Fruit fly (Drosophila melanogaster) whole organism, embryonic: ENCODE data around the gene dob.
A peak's percentile ranks its signal among the peaks of the same experiment; 100 is the strongest.

Experiments used
- B-H1 ChIP-seq: fragments of 200-800 bp; sonication (Bioruptor generic); IDR thresholded peaks from 3 replicates; pipeline ENCODE4 v1.3.6; 2022; ENCODE audit warnings: missing biosample characterization, missing genetic modification characterization
- CG10209 ChIP-seq: fragments of 200-800 bp; sonication (Bioruptor generic); optimal IDR thresholded peaks from 3 replicates; lab custom pipeline; 2017; ENCODE audit warnings: missing biosample characterization, mild to moderate bottlenecking, missing genetic modification characterization, missing genetic modification reagents
- CG10462 ChIP-seq: fragments of 200-800 bp; sonication (Bioruptor generic); optimal IDR thresholded peaks from 2 replicates; lab custom pipeline; 2016; ENCODE audit warnings: missing biosample characterization, missing genetic modification characterization
- CG11560 ChIP-seq: fragments of 200-800 bp; sonication (Bioruptor generic); IDR thresholded peaks from 3 replicates; pipeline ENCODE4 v1.3.6; 2022; ENCODE audit warnings: missing biosample characterization, missing genetic modification characterization
- CG13123 ChIP-seq: fragments of 200-800 bp; sonication (Bioruptor generic); optimal IDR thresholded peaks from 2 replicates; lab custom pipeline; 2016; ENCODE audit warnings: missing biosample characterization, missing genetic modification characterization
- CG13894 ChIP-seq: fragments of 200-800 bp; sonication (Bioruptor generic); optimal IDR thresholded peaks from 3 replicates; lab custom pipeline; 2018; ENCODE audit warnings: missing biosample characterization, mild to moderate bottlenecking, missing genetic modification characterization, moderate library complexity
- CG15073 ChIP-seq: fragments of 200-800 bp; sonication (Bioruptor generic); optimal IDR thresholded peaks from 2 replicates; lab custom pipeline; 2016; ENCODE audit warnings: missing biosample characterization, missing genetic modification characterization
- CG1647 ChIP-seq: fragments of 200-800 bp; sonication (Bioruptor generic); optimal IDR thresholded peaks from 3 replicates; lab custom pipeline; 2016; ENCODE audit warnings: missing biosample characterization, missing genetic modification characterization
- CG17328 ChIP-seq: fragments of 200-800 bp; sonication (Bioruptor generic); IDR thresholded peaks from 2 replicates; pipeline ENCODE4 v1.3.6; 2022; ENCODE audit warnings: missing biosample characterization, missing genetic modification characterization
- CG17802 ChIP-seq: fragments of 200-800 bp; sonication (Bioruptor generic); optimal IDR thresholded peaks from 2 replicates; lab custom pipeline; 2018; ENCODE audit warnings: missing biosample characterization, mild to moderate bottlenecking, missing genetic modification characterization, moderate library complexity
- CG2116 ChIP-seq: fragments of 200-800 bp; sonication (Bioruptor generic); optimal IDR thresholded peaks from 3 replicates; lab custom pipeline; 2018; ENCODE audit warnings: missing biosample characterization, mild to moderate bottlenecking, missing genetic modification characterization
- CG32532 ChIP-seq: fragments of 200-800 bp; sonication (Bioruptor generic); IDR thresholded peaks from 2 replicates; pipeline ENCODE4 v1.3.6; 2022; ENCODE audit warnings: missing biosample characterization, missing genetic modification characterization
- CG3281 ChIP-seq: fragments of 200-800 bp; sonication (Bioruptor generic); optimal IDR thresholded peaks from 3 replicates; lab custom pipeline; 2017; ENCODE audit warnings: missing biosample characterization, mild to moderate bottlenecking, missing genetic modification characterization
- CG4404 ChIP-seq: fragments of 200-800 bp; sonication (Bioruptor generic); IDR thresholded peaks from 2 replicates; pipeline ENCODE4 v1.3.6; 2022; ENCODE audit warnings: missing biosample characterization, missing genetic modification characterization
- CG4730 ChIP-seq: fragments of 200-800 bp; sonication (Bioruptor generic); IDR thresholded peaks from 2 replicates; pipeline ENCODE4 v1.3.6; 2022; ENCODE audit warnings: missing biosample characterization, missing genetic modification characterization
- CG6175 ChIP-seq: fragments of 200-800 bp; sonication (Bioruptor generic); IDR thresholded peaks from 3 replicates; pipeline ENCODE4 v1.3.6; 2022; ENCODE audit warnings: missing biosample characterization, missing genetic modification characterization
- CG6854 ChIP-seq: fragments of 200-800 bp; sonication (Bioruptor generic); optimal IDR thresholded peaks from 3 replicates; lab custom pipeline; 2017; ENCODE audit warnings: missing biosample characterization, mild to moderate bottlenecking, missing genetic modification characterization
- CG7357 ChIP-seq: fragments of 200-800 bp; sonication (Bioruptor generic); IDR thresholded peaks from 3 replicates; pipeline ENCODE4 v1.3.6; 2022; ENCODE audit warnings: missing biosample characterization, missing genetic modification characterization
- CG7928 ChIP-seq: fragments of 200-800 bp; sonication (Bioruptor generic); optimal IDR thresholded peaks from 2 replicates; lab custom pipeline; 2017; ENCODE audit warnings: missing biosample characterization, mild to moderate bottlenecking, missing genetic modification characterization
- CG8388 ChIP-seq: fragments of 200-800 bp; sonication (Bioruptor generic); optimal IDR thresholded peaks from 2 replicates; lab custom pipeline; 2019; ENCODE audit warnings: missing biosample characterization, mild to moderate bottlenecking, missing genetic modification characterization, moderate library complexity
- D19B ChIP-seq: fragments of 200-800 bp; sonication (Bioruptor generic); optimal IDR thresholded peaks from 2 replicates; lab custom pipeline; 2017; ENCODE audit warnings: missing biosample characterization, mild to moderate bottlenecking, missing genetic modification characterization
- Deaf1 ChIP-seq: fragments of 200-800 bp; optimal IDR thresholded peaks from 3 replicates; lab custom pipeline; 2019; ENCODE audit warnings: missing biosample characterization, mild to moderate bottlenecking, missing genetic modification characterization, moderate library complexity
- Dip2 ChIP-seq: fragments of 200-800 bp; sonication (Bioruptor generic); IDR thresholded peaks from 2 replicates; pipeline ENCODE4 v1.3.6; 2022; ENCODE audit warnings: missing biosample characterization, missing genetic modification characterization
- Fer2 ChIP-seq: fragments of 200-800 bp; sonication (Bioruptor generic); optimal IDR thresholded peaks from 2 replicates; lab custom pipeline; 2018; ENCODE audit warnings: missing biosample characterization, mild to moderate bottlenecking, missing genetic modification characterization, moderate library complexity
- GATAe ChIP-seq: fragments of 200-800 bp; sonication (Bioruptor generic); conservative IDR thresholded peaks from 2 replicates; pipeline ENCODE4 v1.3.6; 2022; ENCODE audit warnings: missing biosample characterization, missing genetic modification characterization
- Gug ChIP-seq: fragments of 200-800 bp; sonication (Bioruptor generic); IDR thresholded peaks from 4 replicates; pipeline ENCODE4 v1.3.6; 2022; ENCODE audit warnings: missing biosample characterization, missing genetic modification characterization
- Hr3 ChIP-seq: fragments of 200-800 bp; sonication (Bioruptor generic); optimal IDR thresholded peaks from 3 replicates; lab custom pipeline; 2016; ENCODE audit warnings: missing biosample characterization, missing genetic modification characterization
- Hr51 ChIP-seq, 2 experiments: fragments of 200-800 bp; sonication (Bioruptor generic); optimal IDR thresholded peaks; 2 replicates in 1 of 2; 3 replicates in 1 of 2; lab custom pipeline; 2016 to 2018; ENCODE audit warnings: missing biosample characterization in 2 of 2, missing genetic modification characterization in 2 of 2, mild to moderate bottlenecking in 1 of 2, moderate library complexity in 1 of 2
- MBD-R2 ChIP-seq: fragments of 200-800 bp; sonication (Bioruptor generic); IDR thresholded peaks from 2 replicates; pipeline ENCODE4 v1.3.6; 2022; ENCODE audit warnings: missing biosample characterization, missing genetic modification characterization
- ash1 ChIP-seq: fragments of 200-800 bp; sonication (Bioruptor generic); optimal IDR thresholded peaks from 2 replicates; lab custom pipeline; 2018; ENCODE audit warnings: missing biosample characterization, mild to moderate bottlenecking, missing genetic modification characterization
- bcd ChIP-seq: fragments of 200-800 bp; sonication (Bioruptor generic); optimal IDR thresholded peaks from 2 replicates; lab custom pipeline; 2017; ENCODE audit warnings: missing biosample characterization, mild to moderate bottlenecking, missing genetic modification characterization
- disco-r ChIP-seq: fragments of 200-800 bp; sonication (Bioruptor generic); optimal IDR thresholded peaks from 2 replicates; lab custom pipeline; 2016; ENCODE audit warnings: missing biosample characterization, missing genetic modification characterization
- en ChIP-seq: fragments of 200-800 bp; sonication (Bioruptor generic); optimal IDR thresholded peaks from 2 replicates; lab custom pipeline; 2016; ENCODE audit warnings: missing biosample characterization, missing genetic modification characterization
- fd64A ChIP-seq: fragments of 200-800 bp; sonication (Bioruptor generic); optimal IDR thresholded peaks from 3 replicates; lab custom pipeline; 2018; ENCODE audit warnings: missing biosample characterization, mild to moderate bottlenecking, missing genetic modification characterization
- fd96Cb ChIP-seq: fragments of 200-800 bp; sonication (Bioruptor generic); optimal IDR thresholded peaks from 2 replicates; lab custom pipeline; 2018; ENCODE audit warnings: missing biosample characterization, mild to moderate bottlenecking, missing genetic modification characterization, moderate library complexity
- gce ChIP-seq: fragments of 200-800 bp; sonication (Bioruptor generic); IDR thresholded peaks from 3 replicates; pipeline ENCODE4 v1.3.6; 2022; ENCODE audit warnings: missing biosample characterization, missing genetic modification characterization
- gcm ChIP-seq: fragments of 200-800 bp; sonication (Bioruptor generic); optimal IDR thresholded peaks from 2 replicates; lab custom pipeline; 2019; ENCODE audit warnings: missing biosample characterization, mild to moderate bottlenecking, missing genetic modification characterization, moderate library complexity
- gem ChIP-seq: fragments of 200-800 bp; sonication (Bioruptor generic); optimal IDR thresholded peaks from 2 replicates; lab custom pipeline; 2019; ENCODE audit warnings: missing biosample characterization, mild to moderate bottlenecking, missing genetic modification characterization, moderate library complexity
- grau ChIP-seq: fragments of 200-800 bp; optimal IDR thresholded peaks from 3 replicates; lab custom pipeline; 2019; ENCODE audit warnings: missing biosample characterization, mild to moderate bottlenecking, missing genetic modification characterization, moderate library complexity
- lab ChIP-seq: fragments of 200-800 bp; sonication (Bioruptor generic); optimal IDR thresholded peaks from 3 replicates; lab custom pipeline; 2017; ENCODE audit warnings: missing biosample characterization, missing genetic modification characterization, mild to moderate bottlenecking, moderate library complexity, missing genetic modification reagents
- lola ChIP-seq, 3 experiments: fragments of >200 bp in 2 of 3; fragments of 200-800 bp in 1 of 3; sonication (Bioruptor generic) in 1 of 3; optimal IDR thresholded peaks; 2 replicates each; lab custom pipeline; 2017 to 2019; ENCODE audit warnings: missing biosample characterization in 3 of 3, missing genetic modification characterization in 3 of 3, mild to moderate bottlenecking in 1 of 3, moderate library complexity in 1 of 3
- pb ChIP-seq: fragments of 200-800 bp; sonication (Bioruptor generic); optimal IDR thresholded peaks from 3 replicates; lab custom pipeline; 2016; ENCODE audit warnings: missing biosample characterization, missing genetic modification characterization
- peb ChIP-seq: fragments of 200-800 bp; sonication (Bioruptor generic); IDR thresholded peaks from 2 replicates; pipeline ENCODE4 v1.3.6; 2022; ENCODE audit warnings: missing biosample characterization, missing genetic modification characterization
- pho ChIP-seq: fragments of 200-800 bp; sonication (Bioruptor generic); optimal IDR thresholded peaks from 2 replicates; lab custom pipeline; 2016; ENCODE audit warnings: missing biosample characterization, missing genetic modification characterization
- rib ChIP-seq: fragments of 200-800 bp; sonication (Bioruptor generic); IDR thresholded peaks from 2 replicates; pipeline ENCODE4 v1.3.6; 2022; ENCODE audit warnings: missing biosample characterization, missing genetic modification characterization
- row ChIP-seq: fragments of 200-800 bp; sonication (Bioruptor generic); IDR thresholded peaks from 3 replicates; pipeline ENCODE4 v1.3.6; 2022; ENCODE audit warnings: missing biosample characterization, missing genetic modification characterization
- schlank ChIP-seq: fragments of 200-800 bp; sonication (Bioruptor generic); optimal IDR thresholded peaks from 2 replicates; lab custom pipeline; 2018; ENCODE audit warnings: missing biosample characterization, mild to moderate bottlenecking, missing genetic modification characterization
- sens ChIP-seq: fragments of 200-800 bp; sonication (Bioruptor generic); peaks from one replicate; lab custom pipeline; 2016; ENCODE audit warnings: missing biosample characterization, missing genetic modification characterization
- twi ChIP-seq: fragments of 200-800 bp; optimal IDR thresholded peaks from 2 replicates; lab custom pipeline; 2019; ENCODE audit warnings: missing biosample characterization, mild to moderate bottlenecking, missing genetic modification characterization, moderate library complexity
- tx ChIP-seq: fragments of 200-800 bp; sonication (Bioruptor generic); optimal IDR thresholded peaks from 2 replicates; lab custom pipeline; 2016; ENCODE audit warnings: missing biosample characterization, missing genetic modification characterization

The dob gene

dm6 chrX:15074646-15075351 is 8.0 kb downstream of the dob start (continued):
- TF ChIP-seq CG4730 (GFP tag; lab: Robert Waterston, UW): peak; percentile 78
- peak; percentile 97 for TF ChIP-seq sens (GFP tag; lab: Kevin White, UChicago)
- TF ChIP-seq tx (GFP tag; lab: Kevin White, UChicago): peak; percentile 94
- TF ChIP-seq CG32532 (GFP tag; lab: Robert Waterston, UW): peak; percentile 90
- peak; percentile 51; the same call in 1 of the 3 replicates for TF ChIP-seq gce
- peak; percentile 89 for TF ChIP-seq grau (tag; lab: Kevin White, UChicago)
- TF ChIP-seq bcd: peak; percentile 88
- TF ChIP-seq disco-r (GFP tag; lab: Kevin White, UChicago): peak; percentile 77
- peak; percentile 85 for TF ChIP-seq en (GFP tag; lab: Kevin White, UChicago)
- TF ChIP-seq MBD-R2 (GFP tag; lab: Robert Waterston, UW): peak; percentile 60
- peak; percentile 80 for TF ChIP-seq CG11560
- peak; percentile 82 for TF ChIP-seq schlank (tag; lab: Kevin White, UChicago)
- TF ChIP-seq Dip2: peak; percentile 39
- TF ChIP-seq CG6175 (GFP tag; lab: Robert Waterston, UW): peak; percentile 71
- peak; percentile 63 for TF ChIP-seq CG10462 (GFP tag; lab: Kevin White, UChicago)
- TF ChIP-seq CG17328 (GFP tag; lab: Robert Waterston, UW): peak; percentile 83
- TF ChIP-seq D19B (GFP tag; lab: Kevin White, UChicago): peak; percentile 72
- peak; percentile 69 for TF ChIP-seq CG4404 (GFP tag; lab: Robert Waterston, UW)
- TF ChIP-seq CG8388 (GFP tag; lab: Kevin White, UChicago): peak; percentile 78
- TF ChIP-seq pho (GFP tag; lab: Kevin White, UChicago): peak; percentile 94
- TF ChIP-seq gem: peak; percentile 91
- peak; percentile 79 for TF ChIP-seq CG13894 (tag; lab: Kevin White, UChicago)
- peak; percentile 80 for TF ChIP-seq fd96Cb (tag; lab: Kevin White, UChicago)
- TF ChIP-seq B-H1 (GFP tag; lab: Robert Waterston, UW): peak; percentile 82
- peak; percentile 86 for TF ChIP-seq pb (GFP tag; lab: Kevin White, UChicago)
- TF ChIP-seq Deaf1: peak; percentile 64
- TF ChIP-seq CG6854 (GFP tag; lab: Kevin White, UChicago): peak; percentile 83
- peak; percentile 90 for TF ChIP-seq CG3281 (GFP tag; lab: Kevin White, UChicago)
- TF ChIP-seq CG17802 (tag; lab: Kevin White, UChicago): peak; percentile 52
- TF ChIP-seq gcm (GFP tag; lab: Kevin White, UChicago): peak; percentile 60
- TF ChIP-seq lab (GFP tag; lab: Kevin White, UChicago): peak; percentile 94
- peak; percentile 88 for TF ChIP-seq CG1647 (GFP tag; lab: Kevin White, UChicago)
- TF ChIP-seq lola (GFP tag; optimal IDR thresholded peaks at IDR 0.05; lab: Kevin White, UChicago): peak in 1 of 3 experiments; percentile 72
- peak; percentile 58 for TF ChIP-seq CG15073 (GFP tag; lab: Kevin White, UChicago)
- peak; percentile 88 to 91 for TF ChIP-seq Hr51 (GFP tag; optimal IDR thresholded peaks at IDR 0.05; lab: Kevin White, UChicago)
- TF ChIP-seq GATAe (GFP tag; lab: Robert Waterston, UW): peak; percentile 47; the same call in 1 of the 2 replicates
- peak; percentile 98 for TF ChIP-seq row (GFP tag; lab: Robert Waterston, UW)
- peak; percentile 76 for TF ChIP-seq CG7357
- TF ChIP-seq CG13123 (GFP tag; lab: Kevin White, UChicago): peak; percentile 71
- TF ChIP-seq Hr3: peak; percentile 90
- TF ChIP-seq rib (GFP tag; lab: Robert Waterston, UW): peak; percentile 88
- peak; percentile 68 for TF ChIP-seq twi (tag; lab: Kevin White, UChicago)
- peak; percentile 74 for TF ChIP-seq ash1 (GFP tag; lab: Kevin White, UChicago)
- TF ChIP-seq CG10209 (GFP tag; lab: Kevin White, UChicago): peak; percentile 90
- TF ChIP-seq peb: peak; percentile 33; the same call in 1 of the 2 replicates
- TF ChIP-seq CG7928 (GFP tag; lab: Kevin White, UChicago): peak; percentile 64
- TF ChIP-seq CG2116: peak; percentile 50
- peak; percentile 67 for TF ChIP-seq Fer2
- TF ChIP-seq Gug (GFP tag; lab: Robert Waterston, UW): peak; percentile 98
- peak; percentile 48 for TF ChIP-seq fd64A (GFP tag; lab: Kevin White, UChicago)
